Worm (Caenorhabditis elegans): ENCODE measurements around the gene npr-33.

Gene npr-33

ce11 chrX:15953086-15953485 is 42.7 kb downstream of the npr-33 start:
- TF ChIP-seq ztf-7 (tag; optimal IDR thresholded peaks at IDR 0.05), result no peak
- TF ChIP-seq set-16 (GFP tag; IDR thresholded peaks at IDR 0.05), result peak; percentile 79

ce11 chrX:15953611-15954010 is 43.2 kb downstream of the npr-33 start:
- TF ChIP-seq ZK546.5 (tag; optimal IDR thresholded peaks at IDR 0.05), result no peak

- TF ChIP-seq nhr-48 (tag; optimal IDR thresholded peaks at IDR 0.05), result no peak
- no peak for TF ChIP-seq mxl-2 (GFP tag; conservative IDR thresholded peaks at IDR 0.05)
- no peak for TF ChIP-seq spr-3 (GFP tag; optimal IDR thresholded peaks at IDR 0.05)
- no peak for TF ChIP-seq arid-1 (GFP tag; conservative IDR thresholded peaks at IDR 0.05)
- TF ChIP-seq lir-3 (tag; optimal IDR thresholded peaks at IDR 0.05), result no peak
- no peak for TF ChIP-seq Y75B8A.6 (GFP tag; IDR thresholded peaks at IDR 0.05)
- TF ChIP-seq vab-7 (GFP tag; IDR thresholded peaks at IDR 0.05), result no peak
- TF ChIP-seq daf-19 (GFP tag; conservative IDR thresholded peaks at IDR 0.05), result no peak
- TF ChIP-seq spr-1 (tag; optimal IDR thresholded peaks at IDR 0.05), result no peak
- no peak for TF ChIP-seq lim-7 (GFP tag; IDR thresholded peaks at IDR 0.05)
- TF ChIP-seq lsy-2 (tag; optimal IDR thresholded peaks at IDR 0.05), result no peak
- no peak for TF ChIP-seq ZK546.5 (tag; optimal IDR thresholded peaks at IDR 0.05)
- TF ChIP-seq lin-1 (GFP tag; IDR thresholded peaks at IDR 0.05), result no peak
- no peak for TF ChIP-seq egl-27 (tag; optimal IDR thresholded peaks at IDR 0.05)
Observed at ce11 chrX:15958767-15959166, 48.3 kb downstream of the npr-33 start, which contains the start of gene C09G1.5. TSS of gene C09G1.5 (plus strand) at chrX:15959067.
